Fruit fly (Drosophila melanogaster): Measurements from ENCODE around the gene CG15211.
A peak's percentile ranks its signal among the peaks of the same experiment; 100 is the strongest.

The CG15211 gene

DNA sequence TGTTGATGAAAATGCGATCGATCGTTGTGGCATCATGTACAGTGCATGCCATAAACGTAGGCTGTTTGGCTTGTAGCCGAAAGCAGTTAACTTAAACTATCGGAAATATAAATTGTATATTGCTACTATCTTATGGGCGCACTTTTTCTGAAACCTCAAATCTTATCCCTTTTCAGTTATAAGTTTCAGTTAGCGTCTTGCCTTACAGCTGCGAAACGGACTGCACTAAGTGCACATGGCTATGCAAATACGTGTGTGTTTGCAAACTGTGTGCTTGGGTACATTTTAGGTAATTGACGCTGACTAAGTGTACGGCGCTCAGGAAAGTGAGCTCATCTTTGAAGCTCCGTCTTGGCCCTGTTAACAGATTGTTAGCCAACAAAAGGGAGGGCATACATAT, 3.3 kb downstream of the CG15211 start (continued):
- no peak for TF ChIP-seq Elba2 (GFP tag; optimal IDR thresholded peaks at IDR 0.05)
- TF ChIP-seq CG1792 (GFP tag; optimal IDR thresholded peaks at IDR 0.05): no peak
- peak; percentile 3 for TF ChIP-seq NK7.1 (GFP tag; optimal IDR thresholded peaks at IDR 0.05)
- no peak for TF ChIP-seq dan (GFP tag; IDR thresholded peaks at IDR 0.05)
- no peak for TF ChIP-seq her (GFP tag; optimal IDR thresholded peaks at IDR 0.05)
- TF ChIP-seq bigmax (GFP tag; optimal IDR thresholded peaks at IDR 0.05): no peak
- peak; percentile 32 for TF ChIP-seq CG10209 (GFP tag; optimal IDR thresholded peaks at IDR 0.05)
- TF ChIP-seq wek (GFP tag; optimal IDR thresholded peaks at IDR 0.05): peak; percentile 30
- peak; percentile 43; the same call in 1 of the 2 replicates for TF ChIP-seq CG5953 (GFP tag; IDR thresholded peaks at IDR 0.05)
- TF ChIP-seq mam (GFP tag; optimal IDR thresholded peaks at IDR 0.05): peak; percentile 13
- TF ChIP-seq CG10147 (GFP tag; optimal IDR thresholded peaks at IDR 0.05): no peak
- TF ChIP-seq CG8359 (GFP tag; optimal IDR thresholded peaks at IDR 0.05; ENCODE audit: borderline replicate concordance): no peak
- peak; percentile 14 for TF ChIP-seq slp2 (GFP tag; optimal IDR thresholded peaks at IDR 0.05)
- TF ChIP-seq CG4360 (GFP tag; IDR thresholded peaks at IDR 0.05): no peak
- peak; percentile 25 for TF ChIP-seq CG2712 (tag; optimal IDR thresholded peaks at IDR 0.05)
- TF ChIP-seq CG17186 (GFP tag; optimal IDR thresholded peaks at IDR 0.05): no peak
- TF ChIP-seq Hmr (GFP tag; optimal IDR thresholded peaks at IDR 0.05): peak; percentile 23
- peak; percentile 23; the same call in 2 of the 3 replicates for TF ChIP-seq CG14050 (GFP tag; IDR thresholded peaks at IDR 0.05)
- 0 out of 2 replicates have a peak, but pooled peaks have one; percentile 29 for TF ChIP-seq danr (GFP tag; IDR thresholded peaks at IDR 0.05)
- TF ChIP-seq wdn (GFP tag; IDR thresholded peaks at IDR 0.05): no peak
- TF ChIP-seq CG14667 (GFP tag; IDR thresholded peaks at IDR 0.05): no peak
- no peak for TF ChIP-seq Bteb2 (GFP tag; optimal IDR thresholded peaks at IDR 0.05)
- TF ChIP-seq BEAF-32 (GFP tag; optimal IDR thresholded peaks at IDR 0.05): no peak
- no peak for TF ChIP-seq Sry-β (GFP tag; optimal IDR thresholded peaks at IDR 0.05)
- no peak for TF ChIP-seq D (optimal IDR thresholded peaks at IDR 0.05)
- no peak for TF ChIP-seq D (GFP tag; optimal IDR thresholded peaks at IDR 0.05)
- TF ChIP-seq MESR4 (GFP tag; optimal IDR thresholded peaks at IDR 0.05): no peak
- no peak for TF ChIP-seq nerfin-1 (tag; optimal IDR thresholded peaks at IDR 0.05)
- peak; percentile 39 for TF ChIP-seq CG4424 (GFP tag; optimal IDR thresholded peaks at IDR 0.05)
- peak; percentile 29; the same call in 1 of the 2 replicates for TF ChIP-seq onecut (GFP tag; IDR thresholded peaks at IDR 0.05)
- peak; percentile 53 for TF ChIP-seq gem (tag; optimal IDR thresholded peaks at IDR 0.05)
- TF ChIP-seq ind (GFP tag; optimal IDR thresholded peaks at IDR 0.05): peak; percentile 44
- TF ChIP-seq CG1647 (GFP tag; optimal IDR thresholded peaks at IDR 0.05): peak; percentile 20
- TF ChIP-seq CG3163 (GFP tag; optimal IDR thresholded peaks at IDR 0.05): no peak
- no peak for TF ChIP-seq hb (GFP tag; IDR thresholded peaks at IDR 0.05; ENCODE audit: partially characterized antibody)
- no peak for TF ChIP-seq Vsx1 (GFP tag; optimal IDR thresholded peaks at IDR 0.05)
- TF ChIP-seq psq (GFP tag; optimal IDR thresholded peaks at IDR 0.05): no peak
- TF ChIP-seq GATAe (GFP tag; conservative IDR thresholded peaks at IDR 0.05): no peak
- no peak for TF ChIP-seq croc (GFP tag; conservative IDR thresholded peaks at IDR 0.05)
- peak; percentile 36 for TF ChIP-seq HmgZ (tag; optimal IDR thresholded peaks at IDR 0.05)
- TF ChIP-seq Aef1 (GFP tag; IDR thresholded peaks at IDR 0.05): peak; percentile 56; the same call in 2 of the 3 replicates
- TF ChIP-seq Atf3 (GFP tag; optimal IDR thresholded peaks at IDR 0.05): no peak
- TF ChIP-seq lola (GFP tag; optimal IDR thresholded peaks at IDR 0.05): no peak
- no peak for TF ChIP-seq jigr1 (GFP tag; IDR thresholded peaks at IDR 0.05)
- no peak for TF ChIP-seq Taf1 (GFP tag; IDR thresholded peaks at IDR 0.05)
- TF ChIP-seq CG30020 (tag; optimal IDR thresholded peaks at IDR 0.05): no peak
- TF ChIP-seq CG16815 (GFP tag; optimal IDR thresholded peaks at IDR 0.05): no peak
- 0 out of 2 replicates have a peak, but pooled peaks have one; percentile 31 for TF ChIP-seq CG32772 (GFP tag; IDR thresholded peaks at IDR 0.05)
- peak; percentile 43; the same call in 1 of the 2 replicates for TF ChIP-seq Oaz (GFP tag; IDR thresholded peaks at IDR 0.05)
- peak; percentile 27 for TF ChIP-seq CG8388 (GFP tag; optimal IDR thresholded peaks at IDR 0.05)
- TF ChIP-seq Abd-B (GFP tag; optimal IDR thresholded peaks at IDR 0.05): no peak
- no peak for TF ChIP-seq hth (optimal IDR thresholded peaks at IDR 0.05)
